Fruit fly (Drosophila melanogaster) whole organism, embryonic: ENCODE measurements around the gene kri.
A peak's percentile ranks its signal among the peaks of the same experiment; 100 is the strongest.

Experiments used
- Blimp-1 ChIP-seq: fragments of 200-800 bp; sonication (Bioruptor generic); optimal IDR thresholded peaks from 3 replicates; lab custom pipeline; 2018; ENCODE audit warnings: missing biosample characterization, missing genetic modification characterization, mild to moderate bottlenecking, moderate library complexity, missing genetic modification reagents
- C15 ChIP-seq: fragments of 200-800 bp; sonication (Bioruptor generic); IDR thresholded peaks from 3 replicates; pipeline ENCODE4 v1.3.6; 2022; ENCODE audit warnings: missing biosample characterization, missing genetic modification characterization
- CG10321 ChIP-seq: fragments of 200-800 bp; sonication (Bioruptor generic); IDR thresholded peaks from 2 replicates; pipeline ENCODE4 v1.3.6; 2022; ENCODE audit warnings: missing biosample characterization, missing genetic modification characterization
- CG10654 ChIP-seq: fragments of 200-800 bp; sonication (Bioruptor generic); optimal IDR thresholded peaks from 2 replicates; lab custom pipeline; 2016; ENCODE audit warnings: missing biosample characterization, missing genetic modification characterization
- CG11504 ChIP-seq: fragments of 200-800 bp; sonication (Bioruptor generic); optimal IDR thresholded peaks from 3 replicates; lab custom pipeline; 2019; ENCODE audit warnings: missing biosample characterization, mild to moderate bottlenecking, missing genetic modification characterization, moderate library complexity
- CG12155 ChIP-seq: fragments of 200-800 bp; sonication (Bioruptor generic); optimal IDR thresholded peaks from 3 replicates; lab custom pipeline; 2016; ENCODE audit warnings: missing biosample characterization, missing genetic modification characterization
- CG12769 ChIP-seq: fragments of 200-800 bp; sonication (Bioruptor generic); optimal IDR thresholded peaks from 2 replicates; lab custom pipeline; 2019; ENCODE audit warnings: missing biosample characterization, mild to moderate bottlenecking, missing genetic modification characterization, moderate library complexity
- CG13123 ChIP-seq: fragments of 200-800 bp; sonication (Bioruptor generic); optimal IDR thresholded peaks from 2 replicates; lab custom pipeline; 2016; ENCODE audit warnings: missing biosample characterization, missing genetic modification characterization
- CG13775 ChIP-seq: fragments of 200-800 bp; sonication (Bioruptor generic); optimal IDR thresholded peaks from 3 replicates; lab custom pipeline; 2017; ENCODE audit warnings: missing biosample characterization, mild to moderate bottlenecking, missing genetic modification characterization
- CG14441 ChIP-seq: fragments of 200-800 bp; sonication (Bioruptor generic); IDR thresholded peaks from 2 replicates; pipeline ENCODE4 v1.3.6; 2022; ENCODE audit warnings: missing biosample characterization, missing genetic modification characterization
- CG14860 ChIP-seq: fragments of 200-800 bp; sonication (Bioruptor generic); IDR thresholded peaks from 3 replicates; pipeline ENCODE4 v1.3.6; 2022; ENCODE audit warnings: missing biosample characterization, missing genetic modification characterization; ENCODE audit not compliant: partially characterized antibody
- CG16863 ChIP-seq: fragments of 200-800 bp; sonication (Bioruptor generic); optimal IDR thresholded peaks from 3 replicates; lab custom pipeline; 2016; ENCODE audit warnings: missing biosample characterization, missing genetic modification characterization
- CG18619 ChIP-seq: fragments of 200-800 bp; sonication (Bioruptor generic); optimal IDR thresholded peaks from 3 replicates; lab custom pipeline; 2017; ENCODE audit warnings: missing biosample characterization, mild to moderate bottlenecking, missing genetic modification characterization
- CG2889 ChIP-seq: fragments of 200-800 bp; sonication (Bioruptor generic); IDR thresholded peaks from 3 replicates; pipeline ENCODE4 v1.3.6; 2022; ENCODE audit warnings: missing biosample characterization, missing genetic modification characterization
- CG31224 ChIP-seq: fragments of 200-800 bp; sonication (Bioruptor generic); IDR thresholded peaks from 2 replicates; pipeline ENCODE4 v1.3.6; 2022; ENCODE audit warnings: missing biosample characterization, missing genetic modification characterization
- CG32767 ChIP-seq: fragments of 200-800 bp; sonication (Bioruptor generic); IDR thresholded peaks from 2 replicates; pipeline ENCODE4 v1.3.6; 2022; ENCODE audit warnings: missing biosample characterization, missing genetic modification characterization
- CG33213 ChIP-seq: fragments of 200-800 bp; sonication (Bioruptor generic); optimal IDR thresholded peaks from 3 replicates; lab custom pipeline; 2016; ENCODE audit warnings: missing biosample characterization, missing genetic modification characterization
- CG5180 ChIP-seq: fragments of 200-800 bp; sonication (Bioruptor generic); optimal IDR thresholded peaks from 3 replicates; lab custom pipeline; 2017; ENCODE audit warnings: missing biosample characterization, missing genetic modification characterization, mild to moderate bottlenecking, moderate library complexity, missing genetic modification reagents
- CG6175 ChIP-seq: fragments of 200-800 bp; sonication (Bioruptor generic); IDR thresholded peaks from 3 replicates; pipeline ENCODE4 v1.3.6; 2022; ENCODE audit warnings: missing biosample characterization, missing genetic modification characterization
- CG6765 ChIP-seq: fragments of 200-800 bp; sonication (Bioruptor generic); optimal IDR thresholded peaks from 3 replicates; lab custom pipeline; 2017; ENCODE audit warnings: missing biosample characterization, mild to moderate bottlenecking, missing genetic modification characterization
- CG7786 ChIP-seq: fragments of 200-800 bp; sonication (Bioruptor generic); optimal IDR thresholded peaks from 2 replicates; lab custom pipeline; 2016; ENCODE audit warnings: missing biosample characterization, missing genetic modification characterization
- CG8359 ChIP-seq: fragments of 200-800 bp; sonication (Bioruptor generic); optimal IDR thresholded peaks from 2 replicates; lab custom pipeline; 2017; ENCODE audit warnings: missing biosample characterization, mild to moderate bottlenecking, missing genetic modification characterization, borderline replicate concordance
- CG9215 ChIP-seq: fragments of 200-800 bp; sonication (Bioruptor generic); IDR thresholded peaks from 2 replicates; pipeline ENCODE4 v1.3.6; 2022; ENCODE audit warnings: missing biosample characterization, missing genetic modification characterization
- Elba2 ChIP-seq: fragments of 200-800 bp; sonication (Bioruptor generic); optimal IDR thresholded peaks from 3 replicates; lab custom pipeline; 2016; ENCODE audit warnings: missing biosample characterization, missing genetic modification characterization
- Ets65A ChIP-seq: fragments of 200-800 bp; sonication (Bioruptor generic); peaks from one replicate; lab custom pipeline; 2016; ENCODE audit warnings: missing biosample characterization, missing genetic modification characterization
- Gsc ChIP-seq: fragments of 200-800 bp; sonication (Bioruptor generic); IDR thresholded peaks from 2 replicates; pipeline ENCODE4 v1.3.6; 2022; ENCODE audit warnings: missing biosample characterization, missing genetic modification characterization
- HLHmδ ChIP-seq: fragments of 200-800 bp; sonication (Bioruptor generic); optimal IDR thresholded peaks from 2 replicates; lab custom pipeline; 2018; ENCODE audit warnings: missing biosample characterization, mild to moderate bottlenecking, missing genetic modification characterization, moderate library complexity
- Nf-YA ChIP-seq: fragments of 200-800 bp; sonication (Bioruptor generic); IDR thresholded peaks from 2 replicates; pipeline ENCODE4 v1.3.6; 2022; ENCODE audit warnings: missing biosample characterization, missing genetic modification characterization
- YL-1 ChIP-seq: fragments of 200-800 bp; sonication (Bioruptor generic); optimal IDR thresholded peaks from 3 replicates; lab custom pipeline; 2017; ENCODE audit warnings: missing biosample characterization, mild to moderate bottlenecking, missing genetic modification characterization
- bcd ChIP-seq: fragments of 200-800 bp; sonication (Bioruptor generic); optimal IDR thresholded peaks from 2 replicates; lab custom pipeline; 2017; ENCODE audit warnings: missing biosample characterization, mild to moderate bottlenecking, missing genetic modification characterization
- btn ChIP-seq: fragments of 200-800 bp; sonication (Bioruptor generic); optimal IDR thresholded peaks from 2 replicates; lab custom pipeline; 2016; ENCODE audit warnings: missing biosample characterization, missing genetic modification characterization
- caup ChIP-seq: fragments of 200-800 bp; sonication (Bioruptor generic); optimal IDR thresholded peaks from 3 replicates; lab custom pipeline; 2017; ENCODE audit warnings: missing biosample characterization, mild to moderate bottlenecking, missing genetic modification characterization, moderate library complexity; ENCODE audit not compliant: severe bottlenecking
- corto ChIP-seq: fragments of 200-800 bp; sonication (Bioruptor generic); optimal IDR thresholded peaks from 2 replicates; lab custom pipeline; 2016; ENCODE audit warnings: missing biosample characterization, mild to moderate bottlenecking, missing genetic modification characterization, moderate library complexity
- crc ChIP-seq: fragments of 200-800 bp; sonication (Bioruptor generic); optimal IDR thresholded peaks from 2 replicates; lab custom pipeline; 2016; ENCODE audit warnings: missing biosample characterization, missing genetic modification characterization
- crp ChIP-seq, 2 experiments: fragments of 200-800 bp; sonication (Bioruptor generic); optimal IDR thresholded peaks; 2 replicates in 1 of 2; 3 replicates in 1 of 2; lab custom pipeline; 2017; ENCODE audit warnings: missing biosample characterization in 2 of 2, missing genetic modification characterization in 2 of 2, mild to moderate bottlenecking in 1 of 2, moderate library complexity in 1 of 2
- eyg ChIP-seq: fragments of 200-800 bp; sonication (Bioruptor generic); optimal IDR thresholded peaks from 3 replicates; lab custom pipeline; 2016; ENCODE audit warnings: missing biosample characterization, missing genetic modification characterization
- ftz-f1 ChIP-seq: fragments of 200-800 bp; sonication (Bioruptor generic); optimal IDR thresholded peaks from 2 replicates; lab custom pipeline; 2016; ENCODE audit warnings: missing biosample characterization, missing genetic modification characterization
- gcm2 ChIP-seq: fragments of 200-800 bp; sonication (Bioruptor generic); optimal IDR thresholded peaks from 2 replicates; lab custom pipeline; 2016; ENCODE audit warnings: missing biosample characterization, missing genetic modification characterization
- gem ChIP-seq: fragments of 200-800 bp; sonication (Bioruptor generic); optimal IDR thresholded peaks from 2 replicates; lab custom pipeline; 2019; ENCODE audit warnings: missing biosample characterization, mild to moderate bottlenecking, missing genetic modification characterization, moderate library complexity
- hb ChIP-seq: fragments of 200-800 bp; sonication (Bioruptor generic); IDR thresholded peaks from 3 replicates; pipeline ENCODE4 v1.3.6; 2022; ENCODE audit warnings: missing biosample characterization, missing genetic modification characterization; ENCODE audit not compliant: partially characterized antibody
- kay ChIP-seq: fragments of 200-800 bp; sonication (Bioruptor generic); optimal IDR thresholded peaks from 2 replicates; lab custom pipeline; 2016; ENCODE audit warnings: missing biosample characterization, missing genetic modification characterization
- lab ChIP-seq: fragments of 200-800 bp; sonication (Bioruptor generic); optimal IDR thresholded peaks from 3 replicates; lab custom pipeline; 2017; ENCODE audit warnings: missing biosample characterization, missing genetic modification characterization, mild to moderate bottlenecking, moderate library complexity, missing genetic modification reagents
- luna ChIP-seq: fragments of 200-800 bp; sonication (Bioruptor generic); optimal IDR thresholded peaks from 2 replicates; lab custom pipeline; 2016; ENCODE audit warnings: missing biosample characterization, missing genetic modification characterization
- mam ChIP-seq: fragments of 200-800 bp; sonication (Bioruptor generic); optimal IDR thresholded peaks from 3 replicates; lab custom pipeline; 2016; ENCODE audit warnings: missing biosample characterization, missing genetic modification characterization
- pho ChIP-seq: fragments of 200-800 bp; sonication (Bioruptor generic); optimal IDR thresholded peaks from 2 replicates; lab custom pipeline; 2016; ENCODE audit warnings: missing biosample characterization, missing genetic modification characterization
- rib ChIP-seq: fragments of 200-800 bp; sonication (Bioruptor generic); IDR thresholded peaks from 2 replicates; pipeline ENCODE4 v1.3.6; 2022; ENCODE audit warnings: missing biosample characterization, missing genetic modification characterization
- salm ChIP-seq: fragments of 200-800 bp; sonication (Bioruptor generic); optimal IDR thresholded peaks from 2 replicates; lab custom pipeline; 2018; ENCODE audit warnings: missing biosample characterization, mild to moderate bottlenecking, missing genetic modification characterization
- sd ChIP-seq: fragments of 200-800 bp; sonication (Bioruptor generic); optimal IDR thresholded peaks from 3 replicates; lab custom pipeline; 2018; ENCODE audit warnings: missing biosample characterization, mild to moderate bottlenecking, missing genetic modification characterization, moderate library complexity
- sim ChIP-seq: fragments of 200-800 bp; sonication (Bioruptor generic); IDR thresholded peaks from 2 replicates; pipeline ENCODE4 v1.3.6; 2022; ENCODE audit warnings: missing biosample characterization, missing genetic modification characterization
- sima ChIP-seq: fragments of 200-800 bp; sonication (Bioruptor generic); optimal IDR thresholded peaks from 2 replicates; lab custom pipeline; 2016; ENCODE audit warnings: missing biosample characterization, missing genetic modification characterization
- stwl ChIP-seq: fragments of 200-800 bp; sonication (Bioruptor generic); optimal IDR thresholded peaks from 3 replicates; lab custom pipeline; 2018; ENCODE audit warnings: missing biosample characterization, mild to moderate bottlenecking, missing genetic modification characterization, moderate library complexity

Gene kri

dm6 chr3L:5813016-5813415 lies 2.2 kb downstream of the kri start, which contains the start of gene mad2 (continued):
- TF ChIP-seq mam (GFP tag; lab: Kevin White, UChicago) (peak; percentile 19), lab (GFP tag; lab: Kevin White, UChicago) (no peak), gem (no peak), sim (GFP tag; lab: Robert Waterston, UW) (no peak), Nf-YA (GFP tag; lab: Robert Waterston, UW) (no peak), CG33213 (GFP tag; lab: Kevin White, UChicago) (peak; percentile 66), C15 (GFP tag; lab: Robert Waterston, UW) (no peak), CG13775 (no peak), gcm2 (no peak), Ets65A (GFP tag; lab: Kevin White, UChicago) (peak; percentile 93), sd (peak; percentile 3), CG18619 (GFP tag; lab: Kevin White, UChicago) (no peak), CG14441 (0 out of 2 replicates have a peak, but pooled peaks have one; percentile 19), CG8359 (GFP tag; lab: Kevin White, UChicago) (no peak), CG12155 (GFP tag; lab: Kevin White, UChicago) (peak; percentile 52), salm (no peak), caup (GFP tag; lab: Kevin White, UChicago) (no peak), btn (GFP tag; lab: Kevin White, UChicago) (no peak), hb (GFP tag; lab: Robert Waterston, UW) (peak; percentile 61; the same call in 2 of the 3 replicates), CG11504 (tag; lab: Kevin White, UChicago) (peak; percentile 46), CG31224 (no peak), kay (GFP tag; lab: Kevin White, UChicago) (no peak), CG10321 (no peak), ftz-f1 (no peak), stwl (peak; percentile 80), CG16863 (GFP tag; lab: Kevin White, UChicago) (no peak), pho (GFP tag; lab: Kevin White, UChicago) (peak; percentile 56), CG6175 (GFP tag; lab: Robert Waterston, UW) (no peak), HLHmδ (GFP tag; lab: Kevin White, UChicago) (no peak), corto (no peak), CG10654 (no peak), luna (GFP tag; lab: Kevin White, UChicago) (no peak), Elba2 (no peak), sima (GFP tag; lab: Kevin White, UChicago) (no peak), crc (GFP tag; lab: Kevin White, UChicago) (no peak), YL-1 (GFP tag; lab: Kevin White, UChicago) (peak; percentile 13), eyg (no peak), Blimp-1 (no peak), bcd (GFP tag; lab: Kevin White, UChicago) (no peak), CG12769 (tag; lab: Kevin White, UChicago) (peak; percentile 65), CG13123 (GFP tag; lab: Kevin White, UChicago) (no peak), CG32767 (GFP tag; lab: Robert Waterston, UW) (no peak), CG14860 (GFP tag; lab: Robert Waterston, UW) (peak; percentile 43; the same call in 1 of the 3 replicates), CG6765 (GFP tag; lab: Kevin White, UChicago) (no peak), rib (GFP tag; lab: Robert Waterston, UW) (no peak), CG7786 (GFP tag; lab: Kevin White, UChicago) (no peak), CG9215 (GFP tag; lab: Robert Waterston, UW) (no peak), crp (GFP tag; optimal IDR thresholded peaks at IDR 0.05; lab: Kevin White, UChicago) (no peak), Gsc (GFP tag; lab: Robert Waterston, UW) (no peak), CG5180 (no peak), CG2889 (GFP tag; lab: Robert Waterston, UW) (no peak)
